Worm (Caenorhabditis elegans): Measurements from ENCODE around the gene rpb-9.

The rpb-9 gene

DNA sequence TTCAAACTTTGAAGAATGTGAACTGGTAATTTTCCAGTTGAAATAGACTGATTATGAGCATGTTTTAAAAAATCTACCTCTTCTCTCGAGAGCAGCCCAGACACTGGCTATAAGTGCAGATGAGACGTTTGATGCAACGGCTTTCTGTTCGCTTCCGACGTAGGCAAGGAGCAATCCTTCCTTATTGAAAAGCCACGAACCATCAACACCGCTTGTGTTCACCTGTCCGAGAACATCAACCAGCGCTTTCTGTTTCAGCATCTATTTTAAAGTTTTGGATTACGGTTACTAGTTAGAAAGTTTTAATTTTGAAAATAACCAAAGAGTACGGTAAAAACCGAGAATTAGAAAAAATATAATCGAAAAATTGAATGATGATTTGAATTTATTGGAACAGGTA lies 1.3 kb downstream of the rpb-9 start, which contains the start of gene lmtr-2 (continued):
- TF ChIP-seq ztf-3 (GFP tag; optimal IDR thresholded peaks at IDR 0.05) (no peak), egrh-3 (GFP tag; IDR thresholded peaks at IDR 0.05) (no peak), efl-1 (GFP tag; optimal IDR thresholded peaks at IDR 0.05) (no peak), Y56A3A.18 (GFP tag; IDR thresholded peaks at IDR 0.05) (no peak), ztf-26 (tag; optimal IDR thresholded peaks at IDR 0.05) (no peak), egl-44 (GFP tag; IDR thresholded peaks at IDR 0.05) (no peak), somi-1 (GFP tag; optimal IDR thresholded peaks at IDR 0.05) (no peak), attf-6 (GFP tag; IDR thresholded peaks at IDR 0.05) (no peak), sea-2 (GFP tag; IDR thresholded peaks at IDR 0.05) (no peak), B0019.2 (GFP tag; conservative IDR thresholded peaks at IDR 0.05) (no peak), F23B12.7 (tag; optimal IDR thresholded peaks at IDR 0.05; ENCODE audit: insufficient read depth) (no peak), D2030.7 (GFP tag; IDR thresholded peaks at IDR 0.05) (no peak), rcor-1 (GFP tag; IDR thresholded peaks at IDR 0.05) (no peak), chd-7 (tag; optimal IDR thresholded peaks at IDR 0.05) (no peak), mel-28 (tag; optimal IDR thresholded peaks at IDR 0.05; ENCODE audit: borderline replicate concordance) (no peak), ztf-22 (GFP tag; optimal IDR thresholded peaks at IDR 0.05) (no peak), aptf-2 (GFP tag; conservative IDR thresholded peaks at IDR 0.05) (no peak), tbx-9 (tag; optimal IDR thresholded peaks at IDR 0.05; ENCODE audit: borderline replicate concordance) (no peak), attf-5 (GFP tag; optimal IDR thresholded peaks at IDR 0.05) (no peak), let-607 (tag; optimal IDR thresholded peaks at IDR 0.05) (no peak), F52B5.7 (tag; optimal IDR thresholded peaks at IDR 0.05) (no peak), F37B4.10 (GFP tag; IDR thresholded peaks at IDR 0.05) (no peak), madf-3 (GFP tag; IDR thresholded peaks at IDR 0.05) (peak; percentile 65; the same call in 1 of the 2 replicates), madf-8 (GFP tag; conservative IDR thresholded peaks at IDR 0.05) (no peak), Y53F4B.3 (GFP tag; IDR thresholded peaks at IDR 0.05) (no peak), atf-7 (tag; optimal IDR thresholded peaks at IDR 0.05) (no peak), hsf-1 (GFP tag; IDR thresholded peaks at IDR 0.05) (0 out of 2 replicates have a peak, but pooled peaks have one; percentile 18), ceh-58 (GFP tag; IDR thresholded peaks at IDR 0.05) (0 out of 2 replicates have a peak, but pooled peaks have one; percentile 49), cebp-1 (GFP tag; IDR thresholded peaks at IDR 0.05) (no peak), cebp-1 (tag; optimal IDR thresholded peaks at IDR 0.05) (peak; percentile 26), gei-17 (GFP tag; optimal IDR thresholded peaks at IDR 0.05) (no peak), die-1 (tag; optimal IDR thresholded peaks at IDR 0.05) (no peak), ceh-79 (tag; optimal IDR thresholded peaks at IDR 0.05) (no peak), ztf-28 (GFP tag; IDR thresholded peaks at IDR 0.05) (no peak), madf-10 (tag; optimal IDR thresholded peaks at IDR 0.05) (no peak)

DNA sequence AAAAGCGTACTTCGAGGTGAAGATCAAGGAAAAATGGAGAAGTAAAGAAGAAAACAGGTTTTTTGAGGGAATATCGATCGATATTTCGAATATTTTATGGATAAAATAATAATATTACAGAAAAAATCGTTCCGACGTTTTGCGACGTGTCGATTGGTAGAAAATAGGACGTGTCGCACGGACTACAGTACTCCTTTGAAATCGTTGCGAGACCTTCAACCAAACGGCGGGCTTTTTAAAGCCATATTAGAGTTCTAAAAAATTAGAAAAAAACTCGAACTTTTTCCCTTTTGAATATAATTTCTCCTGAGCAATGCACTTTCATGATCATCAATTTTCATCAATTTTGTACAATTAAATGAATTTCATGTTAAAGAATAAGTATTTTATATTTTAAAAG lies 2.0 kb downstream of the rpb-9 start, which contains the start of gene Y97E10AR.4:
Gene Y97E10AR.4, minus strand, starts transcription at position 131 of the 400 bp plus-strand sequence.
- peak; percentile 57 for TF ChIP-seq F33H1.4 (GFP tag; IDR thresholded peaks at IDR 0.05)
- no peak for TF ChIP-seq efl-1 (GFP tag; optimal IDR thresholded peaks at IDR 0.05)
- peak; percentile 66 for TF ChIP-seq lsl-1 (GFP tag; optimal IDR thresholded peaks at IDR 0.05)
- TF ChIP-seq hmg-1.2 (GFP tag; IDR thresholded peaks at IDR 0.05): 0 out of 2 replicates have a peak, but pooled peaks have one; percentile 7
- TF ChIP-seq bed-1 (GFP tag; IDR thresholded peaks at IDR 0.05): no peak
- peak; percentile 8 for TF ChIP-seq snpc-1.3 (tag; optimal IDR thresholded peaks at IDR 0.05; ENCODE audit: insufficient read depth)
- TF ChIP-seq tlf-1 (GFP tag; optimal IDR thresholded peaks at IDR 0.05): no peak
- no peak for TF ChIP-seq snpc-4 (GFP tag; optimal IDR thresholded peaks at IDR 0.05)
- peak in 1 of 4 experiments; percentile 6 for TF ChIP-seq snpc-4 (tag; optimal IDR thresholded peaks at IDR 0.05)
- no peak for TF ChIP-seq F37B4.10 (GFP tag; IDR thresholded peaks at IDR 0.05)
- 0 out of 2 replicates have a peak, but pooled peaks have one; percentile 26 for TF ChIP-seq madf-8 (GFP tag; conservative IDR thresholded peaks at IDR 0.05)
- no peak for TF ChIP-seq atf-7 (tag; optimal IDR thresholded peaks at IDR 0.05)
- TF ChIP-seq Y53F4B.3 (GFP tag; IDR thresholded peaks at IDR 0.05): no peak
- TF ChIP-seq nhr-179 (tag; optimal IDR thresholded peaks at IDR 0.05): no peak
- peak; percentile 39; the same call in 1 of the 2 replicates for TF ChIP-seq madf-6 (GFP tag; IDR thresholded peaks at IDR 0.05)

Measured in whole organism, young adult.